Fruit fly (Drosophila melanogaster) whole organism, embryonic: ENCODE measurements around the gene CG14450.

Experiments used
- BEAF-32 ChIP-seq: fragments of 200-800 bp; sonication (Bioruptor generic); optimal IDR thresholded peaks from 3 replicates; lab custom pipeline; 2017; ENCODE audit warnings: missing biosample characterization, missing genetic modification characterization, mild to moderate bottlenecking, moderate library complexity, missing genetic modification reagents
- CG10654 ChIP-seq: fragments of 200-800 bp; sonication (Bioruptor generic); optimal IDR thresholded peaks from 2 replicates; lab custom pipeline; 2016; ENCODE audit warnings: missing biosample characterization, missing genetic modification characterization
- CG11247 ChIP-seq: fragments of 200-800 bp; sonication (Bioruptor generic); IDR thresholded peaks from 2 replicates; pipeline ENCODE4 v1.3.6; 2022; ENCODE audit warnings: missing biosample characterization, missing genetic modification characterization
- CG11398 ChIP-seq: fragments of 200-800 bp; sonication (Bioruptor generic); optimal IDR thresholded peaks from 2 replicates; lab custom pipeline; 2016; ENCODE audit warnings: missing biosample characterization, missing genetic modification characterization
- CG11560 ChIP-seq: fragments of 200-800 bp; sonication (Bioruptor generic); IDR thresholded peaks from 3 replicates; pipeline ENCODE4 v1.3.6; 2022; ENCODE audit warnings: missing biosample characterization, missing genetic modification characterization
- CG12071 ChIP-seq: fragments of 200-800 bp; sonication (Bioruptor generic); optimal IDR thresholded peaks from 3 replicates; lab custom pipeline; 2018; ENCODE audit warnings: missing biosample characterization, mild to moderate bottlenecking, missing genetic modification characterization
- CG14667 ChIP-seq: fragments of 200-800 bp; sonication (Bioruptor generic); IDR thresholded peaks from 2 replicates; pipeline ENCODE4 v1.3.6; 2022; ENCODE audit warnings: missing biosample characterization, missing genetic modification characterization
- CG15269 ChIP-seq: fragments of 200-800 bp; sonication (Bioruptor generic); optimal IDR thresholded peaks from 2 replicates; lab custom pipeline; 2018; ENCODE audit warnings: missing biosample characterization, mild to moderate bottlenecking, missing genetic modification characterization, moderate library complexity
- CG1603 ChIP-seq: fragments of 200-800 bp; sonication (Bioruptor generic); optimal IDR thresholded peaks from 2 replicates; lab custom pipeline; 2019; ENCODE audit warnings: missing biosample characterization, mild to moderate bottlenecking, missing genetic modification characterization, moderate library complexity
- CG1647 ChIP-seq: fragments of 200-800 bp; sonication (Bioruptor generic); optimal IDR thresholded peaks from 3 replicates; lab custom pipeline; 2016; ENCODE audit warnings: missing biosample characterization, missing genetic modification characterization
- CG16813 ChIP-seq: fragments of 200-800 bp; sonication (Bioruptor generic); IDR thresholded peaks from 3 replicates; pipeline ENCODE4 v1.3.6; 2022; ENCODE audit warnings: missing biosample characterization, missing genetic modification characterization; ENCODE audit not compliant: partially characterized antibody
- CG17361 ChIP-seq: fragments of 200-800 bp; sonication (Bioruptor generic); IDR thresholded peaks from 3 replicates; pipeline ENCODE4 v1.3.6; 2022; ENCODE audit warnings: missing biosample characterization, missing genetic modification characterization
- CG17385 ChIP-seq: fragments of 200-800 bp; sonication (Bioruptor generic); optimal IDR thresholded peaks from 3 replicates; lab custom pipeline; 2018; ENCODE audit warnings: missing biosample characterization, mild to moderate bottlenecking, missing genetic modification characterization
- CG17568 ChIP-seq: fragments of 200-800 bp; sonication (Bioruptor generic); optimal IDR thresholded peaks from 2 replicates; lab custom pipeline; 2018; ENCODE audit warnings: missing biosample characterization, mild to moderate bottlenecking, missing genetic modification characterization, moderate library complexity
- CG1792 ChIP-seq: fragments of 200-800 bp; sonication (Bioruptor generic); optimal IDR thresholded peaks from 2 replicates; lab custom pipeline; 2016; ENCODE audit warnings: missing biosample characterization, missing genetic modification characterization
- CG3065 ChIP-seq: fragments of 200-800 bp; sonication (Bioruptor generic); optimal IDR thresholded peaks from 2 replicates; lab custom pipeline; 2016; ENCODE audit warnings: missing biosample characterization, missing genetic modification characterization
- CG31441 ChIP-seq: fragments of 200-800 bp; sonication (Bioruptor generic); IDR thresholded peaks from 2 replicates; pipeline ENCODE4 v1.3.6; 2022; ENCODE audit warnings: missing biosample characterization, missing genetic modification characterization
- CG7556 ChIP-seq: fragments of 200-800 bp; sonication (Bioruptor generic); optimal IDR thresholded peaks from 2 replicates; lab custom pipeline; 2017; ENCODE audit warnings: missing biosample characterization, mild to moderate bottlenecking, missing genetic modification characterization
- CG7745 ChIP-seq: fragments of 200-800 bp; sonication (Bioruptor generic); optimal IDR thresholded peaks from 2 replicates; lab custom pipeline; 2018; ENCODE audit warnings: missing biosample characterization, mild to moderate bottlenecking, missing genetic modification characterization, moderate library complexity
- CG8290 ChIP-seq, 3 experiments: fragments of 200-800 bp; sonication (Bioruptor generic); optimal IDR thresholded peaks; 2 replicates each; lab custom pipeline; 2016 to 2019; ENCODE audit warnings: missing biosample characterization in 3 of 3, missing genetic modification characterization in 3 of 3, mild to moderate bottlenecking in 2 of 3, moderate library complexity in 1 of 3
- Camta ChIP-seq: fragments of 200-800 bp; sonication (Bioruptor generic); optimal IDR thresholded peaks from 2 replicates; lab custom pipeline; 2016; ENCODE audit warnings: missing biosample characterization, missing genetic modification characterization
- D ChIP-seq, 2 experiments: fragments of 200-800 bp in 1 of 2; fragments of >200 bp in 1 of 2; sonication (Bioruptor generic) in 1 of 2; optimal IDR thresholded peaks; 2 replicates in 1 of 2; 3 replicates in 1 of 2; lab custom pipeline; 2017; ENCODE audit warnings: mild to moderate bottlenecking in 1 of 2, missing biosample characterization in 1 of 2, missing genetic modification characterization in 1 of 2, missing genetic modification reagents in 1 of 2
- Fer1 ChIP-seq: fragments of 200-800 bp; sonication (Bioruptor generic); optimal IDR thresholded peaks from 2 replicates; lab custom pipeline; 2017; ENCODE audit warnings: missing biosample characterization, mild to moderate bottlenecking, missing genetic modification characterization
- Hmr ChIP-seq: fragments of 200-800 bp; sonication (Bioruptor generic); optimal IDR thresholded peaks from 3 replicates; lab custom pipeline; 2017; ENCODE audit warnings: mild to moderate bottlenecking, missing biosample characterization, missing genetic modification reagents, missing genetic modification characterization
- Lhr ChIP-seq: fragments of 200-800 bp; sonication (Bioruptor generic); optimal IDR thresholded peaks from 3 replicates; lab custom pipeline; 2017; ENCODE audit warnings: mild to moderate bottlenecking, missing biosample characterization, missing genetic modification reagents, missing genetic modification characterization
- Myb ChIP-seq: fragments of 200-800 bp; sonication (Bioruptor generic); optimal IDR thresholded peaks from 2 replicates; lab custom pipeline; 2016; ENCODE audit warnings: missing biosample characterization, missing genetic modification characterization
- Opbp ChIP-seq: fragments of 200-800 bp; sonication (Bioruptor generic); IDR thresholded peaks from 3 replicates; pipeline ENCODE4 v1.3.6; 2022; ENCODE audit warnings: missing biosample characterization, missing genetic modification characterization; ENCODE audit not compliant: partially characterized antibody
- Rfx ChIP-seq: fragments of 200-800 bp; sonication (Bioruptor generic); IDR thresholded peaks from 2 replicates; pipeline ENCODE4 v1.3.6; 2022; ENCODE audit warnings: missing biosample characterization, missing genetic modification characterization
- Trl ChIP-seq, 3 experiments: fragments of >200 bp in 2 of 3; fragments of 200-800 bp in 1 of 3; sonication (Bioruptor generic) in 1 of 3; optimal IDR thresholded peaks; 2 replicates in 1 of 3; 3 replicates in 2 of 3; lab custom pipeline; 2016 to 2017; ENCODE audit warnings: missing biosample characterization in 1 of 3, missing genetic modification characterization in 1 of 3
- caup ChIP-seq: fragments of 200-800 bp; sonication (Bioruptor generic); optimal IDR thresholded peaks from 3 replicates; lab custom pipeline; 2017; ENCODE audit warnings: missing biosample characterization, mild to moderate bottlenecking, missing genetic modification characterization, moderate library complexity; ENCODE audit not compliant: severe bottlenecking
- cg ChIP-seq: fragments of 200-800 bp; sonication (Bioruptor generic); optimal IDR thresholded peaks from 3 replicates; lab custom pipeline; 2019; ENCODE audit warnings: missing biosample characterization, mild to moderate bottlenecking, missing genetic modification characterization, moderate library complexity
- chn ChIP-seq: fragments of 200-800 bp; sonication (Bioruptor generic); optimal IDR thresholded peaks from 2 replicates; lab custom pipeline; 2016; ENCODE audit warnings: missing biosample characterization, missing genetic modification characterization
- disco-r ChIP-seq: fragments of 200-800 bp; sonication (Bioruptor generic); optimal IDR thresholded peaks from 2 replicates; lab custom pipeline; 2016; ENCODE audit warnings: missing biosample characterization, missing genetic modification characterization
- gce ChIP-seq: fragments of 200-800 bp; sonication (Bioruptor generic); IDR thresholded peaks from 3 replicates; pipeline ENCODE4 v1.3.6; 2022; ENCODE audit warnings: missing biosample characterization, missing genetic modification characterization
- gcm2 ChIP-seq: fragments of 200-800 bp; sonication (Bioruptor generic); optimal IDR thresholded peaks from 2 replicates; lab custom pipeline; 2016; ENCODE audit warnings: missing biosample characterization, missing genetic modification characterization
- grn ChIP-seq: fragments of 200-800 bp; sonication (Bioruptor generic); optimal IDR thresholded peaks from 3 replicates; lab custom pipeline; 2017; ENCODE audit warnings: missing biosample characterization, missing genetic modification characterization
- jing ChIP-seq: fragments of 200-800 bp; sonication (Bioruptor generic); optimal IDR thresholded peaks from 2 replicates; lab custom pipeline; 2018; ENCODE audit warnings: missing biosample characterization, mild to moderate bottlenecking, missing genetic modification characterization
- lab ChIP-seq: fragments of 200-800 bp; sonication (Bioruptor generic); optimal IDR thresholded peaks from 3 replicates; lab custom pipeline; 2017; ENCODE audit warnings: missing biosample characterization, missing genetic modification characterization, mild to moderate bottlenecking, moderate library complexity, missing genetic modification reagents
- mam ChIP-seq: fragments of 200-800 bp; sonication (Bioruptor generic); optimal IDR thresholded peaks from 3 replicates; lab custom pipeline; 2016; ENCODE audit warnings: missing biosample characterization, missing genetic modification characterization
- pfk ChIP-seq: fragments of 200-800 bp; sonication (Bioruptor generic); optimal IDR thresholded peaks from 2 replicates; lab custom pipeline; 2018; ENCODE audit warnings: missing biosample characterization, mild to moderate bottlenecking, missing genetic modification characterization, moderate library complexity
- scrt ChIP-seq: fragments of 200-800 bp; sonication (Bioruptor generic); optimal IDR thresholded peaks from 2 replicates; lab custom pipeline; 2018; ENCODE audit warnings: missing biosample characterization, mild to moderate bottlenecking, missing genetic modification characterization, moderate library complexity
- slou ChIP-seq: fragments of 200-800 bp; sonication (Bioruptor generic); optimal IDR thresholded peaks from 3 replicates; lab custom pipeline; 2016; ENCODE audit warnings: missing biosample characterization, missing genetic modification characterization
- tll ChIP-seq, 2 experiments: fragments of 200-800 bp in 1 of 2; fragments of >200 bp in 1 of 2; sonication (Bioruptor generic) in 1 of 2; optimal IDR thresholded peaks; 2 replicates each; lab custom pipeline; 2017 to 2019; ENCODE audit warnings: missing biosample characterization in 2 of 2, missing genetic modification characterization in 2 of 2, mild to moderate bottlenecking in 1 of 2, moderate library complexity in 1 of 2
- trem ChIP-seq: fragments of 200-800 bp; optimal IDR thresholded peaks from 3 replicates; lab custom pipeline; 2019; ENCODE audit warnings: missing biosample characterization, mild to moderate bottlenecking, missing genetic modification characterization, moderate library complexity
- vfl ChIP-seq: fragments of 200-800 bp; sonication (Bioruptor generic); optimal IDR thresholded peaks from 2 replicates; lab custom pipeline; 2016; ENCODE audit warnings: missing biosample characterization, missing genetic modification characterization
- vnd ChIP-seq: fragments of 200-800 bp; sonication (Bioruptor generic); IDR thresholded peaks from 3 replicates; pipeline ENCODE4 v1.3.6; 2022; ENCODE audit warnings: missing biosample characterization, missing genetic modification characterization; ENCODE audit not compliant: partially characterized antibody
- wek ChIP-seq: fragments of 200-800 bp; sonication (Bioruptor generic); optimal IDR thresholded peaks from 3 replicates; lab custom pipeline; 2018; ENCODE audit warnings: missing biosample characterization, mild to moderate bottlenecking, missing genetic modification characterization, moderate library complexity

Gene CG14450

DNA sequence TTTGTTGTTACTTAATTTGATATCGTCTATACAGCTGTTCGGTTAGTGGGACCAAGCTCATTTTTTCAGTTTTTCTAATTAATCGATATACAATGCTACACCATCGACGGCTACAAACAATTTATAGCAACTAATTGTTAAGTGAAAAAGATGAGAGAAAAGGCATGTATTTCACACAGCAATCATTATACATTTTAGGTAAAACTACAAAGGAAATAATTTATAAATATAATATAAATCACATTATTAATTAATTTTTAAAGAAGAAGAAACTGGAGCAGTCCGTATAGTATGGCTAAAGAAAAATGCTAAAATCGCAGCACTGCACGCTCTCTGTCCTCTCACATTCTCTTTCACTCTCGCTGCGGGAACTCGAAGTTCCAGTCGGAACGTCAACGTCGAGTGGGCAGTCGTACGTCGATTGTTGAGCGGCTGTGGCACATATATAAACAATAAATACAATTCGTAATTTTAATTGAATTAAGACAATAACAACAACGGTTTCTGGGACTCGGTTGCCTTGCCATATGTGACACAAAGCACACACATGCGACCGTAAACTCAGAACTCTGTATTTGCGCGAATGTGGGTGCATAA lies at the start of gene CG14450, which contains the start of gene CG11367 (continued):
- no peak for TF ChIP-seq mam
- no peak for TF ChIP-seq jing (GFP tag; lab: Kevin White, UChicago)
- TF ChIP-seq CG10654, result no peak
- TF ChIP-seq vnd (GFP tag; lab: Robert Waterston, UW), result peak; percentile 48; the same call in 1 of the 3 replicates
- peak; percentile 61 for TF ChIP-seq CG31441 (GFP tag; lab: Robert Waterston, UW)
- TF ChIP-seq CG1603 (tag; lab: Kevin White, UChicago), result no peak
- TF ChIP-seq CG3065 (GFP tag; lab: Kevin White, UChicago), result no peak
- peak; percentile 8 for TF ChIP-seq Lhr (GFP tag; lab: Kevin White, UChicago)
- no peak for TF ChIP-seq Myb (GFP tag; lab: Kevin White, UChicago)
- no peak for TF ChIP-seq CG14667 (GFP tag; lab: Robert Waterston, UW)
- peak; percentile 19; the same call in 1 of the 2 replicates for TF ChIP-seq Rfx (GFP tag; lab: Robert Waterston, UW)
- TF ChIP-seq wek, result peak; percentile 3
- TF ChIP-seq lab (GFP tag; lab: Kevin White, UChicago), result peak; percentile 53
- TF ChIP-seq CG1647 (GFP tag; lab: Kevin White, UChicago), result no peak
- peak; percentile 16 for TF ChIP-seq scrt (GFP tag; lab: Kevin White, UChicago)
- TF ChIP-seq CG11247, result no peak
- TF ChIP-seq trem (tag; lab: Kevin White, UChicago), result peak; percentile 81
- TF ChIP-seq CG12071 (GFP tag; lab: Kevin White, UChicago), result no peak
- peak; percentile 14 for TF ChIP-seq grn (GFP tag; lab: Kevin White, UChicago)
- TF ChIP-seq vfl (GFP tag; lab: Kevin White, UChicago), result no peak
- peak; percentile 3 for TF ChIP-seq pfk (GFP tag; lab: Kevin White, UChicago)
- TF ChIP-seq CG7556 (GFP tag; lab: Kevin White, UChicago), result peak; percentile 2
- peak; percentile 94 for TF ChIP-seq CG17385 (GFP tag; lab: Kevin White, UChicago)
- no peak for TF ChIP-seq CG1792 (GFP tag; lab: Kevin White, UChicago)
- TF ChIP-seq Opbp (GFP tag; lab: Robert Waterston, UW), result peak; percentile 36; the same call in 1 of the 3 replicates
- TF ChIP-seq CG7745 (tag; lab: Kevin White, UChicago), result no peak
- peak; percentile 86 to 91 for TF ChIP-seq Trl (optimal IDR thresholded peaks at IDR 0.05; lab: Kevin White, UChicago)
- TF ChIP-seq Trl (GFP tag; optimal IDR thresholded peaks at IDR 0.05; lab: Kevin White, UChicago), result peak; percentile 0
- no peak for TF ChIP-seq chn (GFP tag; lab: Kevin White, UChicago)
- TF ChIP-seq gcm2, result no peak
- TF ChIP-seq tll (GFP tag; optimal IDR thresholded peaks at IDR 0.05; lab: Kevin White, UChicago), result peak in 1 of 2 experiments; percentile 21
- TF ChIP-seq CG11560 (tag; lab: Robert Waterston, UW), result no peak
- TF ChIP-seq Camta (GFP tag; lab: Kevin White, UChicago), result peak; percentile 9
- no peak for TF ChIP-seq CG15269 (tag; lab: Kevin White, UChicago)
- TF ChIP-seq Hmr (GFP tag; lab: Kevin White, UChicago), result peak; percentile 11
- peak; percentile 26 for TF ChIP-seq caup (GFP tag; lab: Kevin White, UChicago)
- TF ChIP-seq CG17361 (GFP tag; lab: Robert Waterston, UW), result peak; percentile 25; the same call in 1 of the 3 replicates
- TF ChIP-seq BEAF-32 (GFP tag; lab: Kevin White, UChicago), result peak; percentile 75
- TF ChIP-seq CG8290 (GFP tag; optimal IDR thresholded peaks at IDR 0.05; lab: Kevin White, UChicago), result peak; percentile 46
- TF ChIP-seq CG8290 (tag; optimal IDR thresholded peaks at IDR 0.05; lab: Kevin White, UChicago), result peak; percentile 26 to 55
- TF ChIP-seq cg (GFP tag; lab: Kevin White, UChicago), result no peak
- no peak for TF ChIP-seq slou (GFP tag; lab: Kevin White, UChicago)
- no peak for TF ChIP-seq disco-r (GFP tag; lab: Kevin White, UChicago)
- no peak for TF ChIP-seq D (optimal IDR thresholded peaks at IDR 0.05; lab: Kevin White, UChicago)
- peak; percentile 21 for TF ChIP-seq D (GFP tag; optimal IDR thresholded peaks at IDR 0.05; lab: Kevin White, UChicago)
- peak; percentile 54 for TF ChIP-seq Fer1 (GFP tag; lab: Kevin White, UChicago)
- no peak for TF ChIP-seq CG11398 (GFP tag; lab: Kevin White, UChicago)
- peak; percentile 52 for TF ChIP-seq CG17568 (GFP tag; lab: Kevin White, UChicago)
- no peak for TF ChIP-seq gce (GFP tag; lab: Robert Waterston, UW)
- TF ChIP-seq CG16813 (GFP tag; lab: Robert Waterston, UW), result peak; percentile 65; the same call in 2 of the 3 replicates
